Fruit fly (Drosophila melanogaster) whole organism, prepupa: ENCODE data around the gene AdamTS-B.

Experiments used
- Blimp-1 ChIP-seq: fragments of 200-800 bp; sonication (Bioruptor generic); optimal IDR thresholded peaks from 3 replicates; lab custom pipeline; 2017; ENCODE audit warnings: missing biosample characterization, missing genetic modification characterization, mild to moderate bottlenecking, moderate library complexity, missing genetic modification reagents
- CG10631 ChIP-seq: fragments of 200-800 bp; sonication (Bioruptor generic); optimal IDR thresholded peaks from 2 replicates; lab custom pipeline; 2016; ENCODE audit warnings: missing biosample characterization, missing genetic modification characterization
- CG10669 ChIP-seq: fragments of 200-800 bp; sonication (Bioruptor generic); optimal IDR thresholded peaks from 3 replicates; lab custom pipeline; 2018; ENCODE audit warnings: missing biosample characterization, mild to moderate bottlenecking, missing genetic modification characterization, moderate library complexity
- CG11294 ChIP-seq: fragments of 200-800 bp; sonication (Bioruptor generic); IDR thresholded peaks from 2 replicates; pipeline ENCODE4 v1.3.6; 2022; ENCODE audit warnings: missing biosample characterization, missing genetic modification characterization
- CG11902 ChIP-seq: fragments of 200-800 bp; sonication (Bioruptor generic); optimal IDR thresholded peaks from 3 replicates; lab custom pipeline; 2016; ENCODE audit warnings: missing biosample characterization, missing genetic modification characterization
- CG15336 ChIP-seq: fragments of 200-800 bp; sonication (Bioruptor generic); IDR thresholded peaks from 2 replicates; pipeline ENCODE4 v1.3.6; 2022; ENCODE audit warnings: missing biosample characterization, missing genetic modification characterization
- CG1621 ChIP-seq: fragments of 200-800 bp; sonication (Bioruptor generic); optimal IDR thresholded peaks from 3 replicates; lab custom pipeline; 2018; ENCODE audit warnings: missing biosample characterization, mild to moderate bottlenecking, missing genetic modification characterization
- CG16779 ChIP-seq: fragments of 200-800 bp; sonication (Bioruptor generic); optimal IDR thresholded peaks from 3 replicates; lab custom pipeline; 2017; ENCODE audit warnings: missing biosample characterization, mild to moderate bottlenecking, missing genetic modification characterization
- CG3032 ChIP-seq: fragments of 200-800 bp; optimal IDR thresholded peaks from 2 replicates; lab custom pipeline; 2019; ENCODE audit warnings: missing biosample characterization, mild to moderate bottlenecking, missing genetic modification characterization, moderate library complexity
- CG31627 ChIP-seq: fragments of 200-800 bp; sonication (Bioruptor generic); optimal IDR thresholded peaks from 3 replicates; lab custom pipeline; 2016; ENCODE audit warnings: missing biosample characterization, missing genetic modification characterization
- CG32006 ChIP-seq: fragments of 200-800 bp; sonication (Bioruptor generic); optimal IDR thresholded peaks from 3 replicates; lab custom pipeline; 2017; ENCODE audit warnings: missing biosample characterization, mild to moderate bottlenecking, missing genetic modification characterization
- CG3919 ChIP-seq: fragments of 200-800 bp; sonication (Bioruptor generic); optimal IDR thresholded peaks from 3 replicates; lab custom pipeline; 2016; ENCODE audit warnings: missing biosample characterization, missing genetic modification characterization
- CG4318 ChIP-seq: fragments of 200-800 bp; sonication (Bioruptor generic); optimal IDR thresholded peaks from 3 replicates; lab custom pipeline; 2017; ENCODE audit warnings: missing biosample characterization, mild to moderate bottlenecking, missing genetic modification characterization
- CG6163 ChIP-seq: fragments of 200-800 bp; sonication (Bioruptor generic); IDR thresholded peaks from 3 replicates; pipeline ENCODE4 v1.3.6; 2022; ENCODE audit warnings: missing biosample characterization, missing genetic modification characterization
- CG6276 ChIP-seq: fragments of 200-800 bp; sonication (Bioruptor generic); optimal IDR thresholded peaks from 2 replicates; lab custom pipeline; 2017; ENCODE audit warnings: missing biosample characterization, mild to moderate bottlenecking, missing genetic modification characterization
- CG6792 ChIP-seq: fragments of 200-800 bp; sonication (Bioruptor generic); optimal IDR thresholded peaks from 3 replicates; lab custom pipeline; 2016; ENCODE audit warnings: missing biosample characterization, missing genetic modification characterization
- CG6808 ChIP-seq: fragments of 200-800 bp; sonication (Bioruptor generic); optimal IDR thresholded peaks from 3 replicates; lab custom pipeline; 2017; ENCODE audit warnings: missing biosample characterization, missing genetic modification characterization, mild to moderate bottlenecking, moderate library complexity, missing genetic modification reagents
- CG6854 ChIP-seq: fragments of 200-800 bp; sonication (Bioruptor generic); optimal IDR thresholded peaks from 2 replicates; lab custom pipeline; 2017; ENCODE audit warnings: missing biosample characterization, mild to moderate bottlenecking, missing genetic modification characterization
- CG8119 ChIP-seq: fragments of 200-800 bp; sonication (Bioruptor generic); IDR thresholded peaks from 3 replicates; pipeline ENCODE4 v1.3.6; 2022; ENCODE audit warnings: missing biosample characterization, missing genetic modification characterization
- CG8319 ChIP-seq: fragments of 200-800 bp; sonication (Bioruptor generic); optimal IDR thresholded peaks from 3 replicates; lab custom pipeline; 2016; ENCODE audit warnings: missing biosample characterization, missing genetic modification characterization
- CG8632 ChIP-seq: fragments of 200-800 bp; sonication (Bioruptor generic); optimal IDR thresholded peaks from 3 replicates; lab custom pipeline; 2016; ENCODE audit warnings: missing biosample characterization, missing genetic modification characterization
- CG9139 ChIP-seq: fragments of 200-800 bp; sonication (Bioruptor generic); optimal IDR thresholded peaks from 3 replicates; lab custom pipeline; 2017; ENCODE audit warnings: missing biosample characterization, mild to moderate bottlenecking, missing genetic modification characterization
- Eip75B ChIP-seq: fragments of 200-800 bp; sonication (Bioruptor generic); optimal IDR thresholded peaks from 3 replicates; lab custom pipeline; 2016; ENCODE audit warnings: missing biosample characterization, missing genetic modification characterization
- Eip78C ChIP-seq: fragments of 200-800 bp; sonication (Bioruptor generic); peaks from one replicate; lab custom pipeline; 2016; ENCODE audit warnings: missing biosample characterization, missing genetic modification characterization
- Eip93F ChIP-seq: fragments of 200-800 bp; sonication (Bioruptor generic); optimal IDR thresholded peaks from 2 replicates; lab custom pipeline; 2016; ENCODE audit warnings: missing biosample characterization, mild to moderate bottlenecking, missing genetic modification characterization
- Ets21C ChIP-seq: fragments of 200-800 bp; sonication (Bioruptor generic); optimal IDR thresholded peaks from 3 replicates; lab custom pipeline; 2016; ENCODE audit warnings: missing biosample characterization, missing genetic modification characterization
- Ets96B ChIP-seq: fragments of 200-800 bp; optimal IDR thresholded peaks from 2 replicates; lab custom pipeline; 2019; ENCODE audit warnings: missing biosample characterization, mild to moderate bottlenecking, missing genetic modification characterization, moderate library complexity
- Gug ChIP-seq: fragments of 200-800 bp; sonication (Bioruptor generic); IDR thresholded peaks from 2 replicates; pipeline ENCODE4 v1.3.6; 2022; ENCODE audit warnings: missing biosample characterization, missing genetic modification characterization
- Hr38 ChIP-seq: sonication (Bioruptor generic); optimal IDR thresholded peaks from 2 replicates; lab custom pipeline; 2016; ENCODE audit warnings: missing biosample characterization, missing genetic modification characterization
- Hr39 ChIP-seq: fragments of 200-800 bp; sonication (Bioruptor generic); optimal IDR thresholded peaks from 2 replicates; lab custom pipeline; 2016; ENCODE audit warnings: missing biosample characterization, missing genetic modification characterization
- Hr4 ChIP-seq: fragments of 200-800 bp; sonication (Bioruptor generic); optimal IDR thresholded peaks from 3 replicates; lab custom pipeline; 2016; ENCODE audit warnings: missing biosample characterization, missing genetic modification characterization
- Lpt ChIP-seq: fragments of 200-800 bp; sonication (Bioruptor generic); optimal IDR thresholded peaks from 3 replicates; lab custom pipeline; 2016; ENCODE audit warnings: missing biosample characterization, missing genetic modification characterization
- OdsH ChIP-seq: fragments of 200-800 bp; sonication (Bioruptor generic); optimal IDR thresholded peaks from 3 replicates; lab custom pipeline; 2016; ENCODE audit warnings: missing biosample characterization, missing genetic modification characterization
- Sox102F ChIP-seq: fragments of 200-800 bp; sonication (Bioruptor generic); optimal IDR thresholded peaks from 2 replicates; lab custom pipeline; 2016; ENCODE audit warnings: missing biosample characterization, mild to moderate bottlenecking, missing genetic modification characterization
- Sox14 ChIP-seq: fragments of 200-800 bp; sonication (Bioruptor generic); optimal IDR thresholded peaks from 3 replicates; lab custom pipeline; 2016; ENCODE audit warnings: missing biosample characterization, missing genetic modification characterization
- Sox15 ChIP-seq: fragments of 200-800 bp; sonication (Bioruptor generic); optimal IDR thresholded peaks from 3 replicates; lab custom pipeline; 2016; ENCODE audit warnings: missing biosample characterization, missing genetic modification characterization
- achi ChIP-seq: fragments of 200-800 bp; sonication (Bioruptor generic); optimal IDR thresholded peaks from 3 replicates; lab custom pipeline; 2016; ENCODE audit warnings: missing biosample characterization, missing genetic modification characterization
- acj6 ChIP-seq: fragments of 200-800 bp; sonication (Bioruptor generic); optimal IDR thresholded peaks from 3 replicates; lab custom pipeline; 2016; ENCODE audit warnings: missing biosample characterization, missing genetic modification characterization
- dac ChIP-seq: fragments of 200-800 bp; sonication (Bioruptor generic); optimal IDR thresholded peaks from 2 replicates; lab custom pipeline; 2017; ENCODE audit warnings: missing biosample characterization, mild to moderate bottlenecking, missing genetic modification characterization
- dsx ChIP-seq: fragments of 200-800 bp; optimal IDR thresholded peaks from 3 replicates; lab custom pipeline; 2019; ENCODE audit warnings: missing biosample characterization, mild to moderate bottlenecking, missing genetic modification characterization, moderate library complexity; ENCODE audit not compliant: poor library complexity, severe bottlenecking
- eg ChIP-seq: fragments of 200-800 bp; sonication (Bioruptor generic); IDR thresholded peaks from 3 replicates; pipeline ENCODE4 v1.3.6; 2022; ENCODE audit warnings: missing biosample characterization, missing genetic modification characterization
- esn ChIP-seq: fragments of 200-800 bp; sonication (Bioruptor generic); optimal IDR thresholded peaks from 2 replicates; lab custom pipeline; 2016; ENCODE audit warnings: missing biosample characterization, mild to moderate bottlenecking, missing genetic modification characterization, moderate library complexity
- fd85E ChIP-seq: fragments of 200-800 bp; sonication (Bioruptor generic); optimal IDR thresholded peaks from 3 replicates; lab custom pipeline; 2016; ENCODE audit warnings: missing biosample characterization, missing genetic modification characterization
- lz ChIP-seq: fragments of 200-800 bp; sonication (Bioruptor generic); optimal IDR thresholded peaks from 3 replicates; lab custom pipeline; 2016; ENCODE audit warnings: missing biosample characterization, missing genetic modification characterization
- net ChIP-seq: fragments of 200-800 bp; sonication (Bioruptor generic); optimal IDR thresholded peaks from 3 replicates; lab custom pipeline; 2016; ENCODE audit warnings: missing biosample characterization, missing genetic modification characterization
- salr ChIP-seq, 2 experiments: fragments of 200-800 bp; sonication (Bioruptor generic); optimal IDR thresholded peaks; 3 replicates each; lab custom pipeline; 2016 to 2018; ENCODE audit warnings: missing biosample characterization in 2 of 2, missing genetic modification characterization in 2 of 2, mild to moderate bottlenecking in 1 of 2
- spab ChIP-seq: fragments of 200-800 bp; sonication (Bioruptor generic); optimal IDR thresholded peaks from 2 replicates; lab custom pipeline; 2017; ENCODE audit warnings: missing biosample characterization, mild to moderate bottlenecking, missing genetic modification characterization, missing genetic modification reagents
- svp ChIP-seq: fragments of 200-800 bp; sonication (Bioruptor generic); peaks from one replicate; lab custom pipeline; 2016; ENCODE audit warnings: missing biosample characterization, missing genetic modification characterization
- topi ChIP-seq: fragments of 200-800 bp; sonication (Bioruptor generic); optimal IDR thresholded peaks from 3 replicates; lab custom pipeline; 2016; ENCODE audit warnings: missing biosample characterization, missing genetic modification characterization
- vri ChIP-seq: fragments of 200-800 bp; sonication (Bioruptor generic); optimal IDR thresholded peaks from 3 replicates; lab custom pipeline; 2016; ENCODE audit warnings: missing biosample characterization, mild to moderate bottlenecking, missing genetic modification characterization

The AdamTS-B gene

DNA sequence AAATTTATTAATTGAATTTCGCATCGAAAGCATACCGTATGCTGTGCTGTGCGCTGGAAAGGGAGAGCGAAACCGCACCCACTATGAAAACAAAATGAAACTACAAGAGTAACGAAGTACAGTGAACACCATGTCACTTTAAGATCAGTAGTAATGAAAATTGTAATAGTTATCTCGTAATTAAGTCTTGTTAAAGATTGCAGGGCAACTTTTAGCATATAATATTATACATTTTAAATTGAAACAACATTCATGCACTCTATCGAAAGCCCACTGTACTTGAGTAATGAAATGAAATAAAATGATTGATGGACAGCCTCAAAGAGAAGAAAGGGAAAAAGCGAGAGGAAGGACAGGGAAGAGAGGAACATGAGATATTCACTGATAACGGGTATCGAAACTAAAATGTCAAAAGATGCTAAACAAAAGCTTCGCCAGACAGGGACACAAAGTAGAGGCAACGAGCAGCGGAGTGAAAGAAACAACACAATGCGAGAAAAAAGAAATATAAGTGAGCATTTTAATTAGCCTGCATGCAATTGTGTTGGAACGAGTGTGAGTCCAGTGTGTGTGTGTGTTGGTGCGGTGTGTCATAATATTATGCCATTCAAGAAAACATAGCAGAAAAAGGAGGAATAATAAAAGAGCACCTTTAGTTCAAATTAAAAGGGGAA is 37.0 kb downstream of the AdamTS-B start (continued):
- TF ChIP-seq Hr39 (GFP tag; lab: Kevin White, UChicago) = peak; percentile 93
- TF ChIP-seq CG8632 = peak; percentile 90
- peak; percentile 93 for TF ChIP-seq eg (GFP tag; lab: Robert Waterston, UW)
- peak; percentile 92 for TF ChIP-seq Sox102F (GFP tag; lab: Kevin White, UChicago)
- TF ChIP-seq Eip78C (GFP tag; lab: Kevin White, UChicago) = peak; percentile 98
- TF ChIP-seq achi (GFP tag; lab: Kevin White, UChicago) = peak; percentile 89
- peak; percentile 71 for TF ChIP-seq CG16779 (tag; lab: Kevin White, UChicago)
- TF ChIP-seq CG4318 (GFP tag; lab: Kevin White, UChicago) = peak; percentile 71
- TF ChIP-seq CG6276 (GFP tag; lab: Kevin White, UChicago) = peak; percentile 83
- TF ChIP-seq lz = peak; percentile 94
- peak; percentile 89 for TF ChIP-seq Gug (GFP tag; lab: Robert Waterston, UW)
- peak; percentile 94 for TF ChIP-seq OdsH
- TF ChIP-seq Lpt (GFP tag; lab: Kevin White, UChicago) = peak; percentile 78
- TF ChIP-seq CG10631 (GFP tag; lab: Kevin White, UChicago) = peak; percentile 91
- peak; percentile 85 for TF ChIP-seq CG3032 (tag; lab: Kevin White, UChicago)
- peak; percentile 51 for TF ChIP-seq CG9139
- peak; percentile 49 for TF ChIP-seq vri (GFP tag; lab: Kevin White, UChicago)
- peak; percentile 83 for TF ChIP-seq CG10669
- peak; percentile 43 for TF ChIP-seq Blimp-1 (GFP tag; lab: Kevin White, UChicago)
- TF ChIP-seq Hr4 = peak; percentile 92
- TF ChIP-seq CG8119 (GFP tag; lab: Robert Waterston, UW) = peak; percentile 88
- peak; percentile 81 for TF ChIP-seq Ets96B (tag; lab: Kevin White, UChicago)
- TF ChIP-seq CG6163 = peak; percentile 95
- TF ChIP-seq Eip93F (GFP tag; lab: Kevin White, UChicago) = peak; percentile 74
- peak; percentile 89 for TF ChIP-seq topi (GFP tag; lab: Kevin White, UChicago)
- TF ChIP-seq dsx (GFP tag; lab: Kevin White, UChicago) = peak; percentile 88
- TF ChIP-seq CG6808 (GFP tag; lab: Kevin White, UChicago) = peak; percentile 73
- TF ChIP-seq CG1621 = peak; percentile 87
- TF ChIP-seq CG6792 = peak; percentile 94
- TF ChIP-seq CG11902 (GFP tag; lab: Kevin White, UChicago) = peak; percentile 72
- TF ChIP-seq fd85E (GFP tag; lab: Kevin White, UChicago) = peak; percentile 49
- TF ChIP-seq dac (GFP tag; lab: Kevin White, UChicago) = peak; percentile 67
- TF ChIP-seq CG3919 (GFP tag; lab: Kevin White, UChicago) = peak; percentile 84
- peak; percentile 65 for TF ChIP-seq CG8319 (GFP tag; lab: Kevin White, UChicago)
- TF ChIP-seq acj6 (GFP tag; lab: Kevin White, UChicago) = peak; percentile 94
- peak; percentile 94 for TF ChIP-seq CG31627 (GFP tag; lab: Kevin White, UChicago)
- peak; percentile 80 to 82 for TF ChIP-seq salr (GFP tag; optimal IDR thresholded peaks at IDR 0.05; lab: Kevin White, UChicago)

DNA sequence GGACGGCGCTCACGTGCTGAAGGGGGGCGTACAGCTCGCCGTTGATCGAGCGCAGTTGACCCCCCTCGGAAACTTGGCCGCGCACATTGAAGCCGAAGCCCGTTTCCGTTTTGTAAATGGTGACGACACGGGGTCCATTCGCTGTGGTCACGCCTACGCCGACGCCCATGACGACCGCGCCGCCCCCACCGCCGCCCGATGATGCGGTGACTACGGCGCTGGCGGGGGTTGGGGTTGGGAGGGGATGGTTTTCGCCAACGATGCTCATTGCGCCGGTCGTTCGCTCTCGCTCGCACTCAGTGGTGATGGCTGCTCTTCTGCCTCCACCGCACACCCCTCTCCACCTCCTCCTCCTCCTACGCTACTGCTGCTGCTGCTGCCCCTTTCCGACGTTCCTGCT is 38.8 kb downstream of the AdamTS-B start:
- TF ChIP-seq Eip78C (GFP tag; lab: Kevin White, UChicago) (no peak), Hr38 (GFP tag; lab: Kevin White, UChicago) (no peak), Sox15 (peak; percentile 4), CG6792 (peak; percentile 33), Lpt (GFP tag; lab: Kevin White, UChicago) (no peak), svp (GFP tag; lab: Kevin White, UChicago) (no peak), CG8632 (no peak), CG15336 (GFP tag; lab: Robert Waterston, UW) (0 out of 2 replicates have a peak, but pooled peaks have one; percentile 31), Sox14 (peak; percentile 2), spab (GFP tag; lab: Kevin White, UChicago) (no peak), vri (GFP tag; lab: Kevin White, UChicago) (no peak), CG32006 (GFP tag; lab: Kevin White, UChicago) (peak; percentile 34), Blimp-1 (GFP tag; lab: Kevin White, UChicago) (no peak), esn (no peak), net (GFP tag; lab: Kevin White, UChicago) (peak; percentile 29), Ets96B (tag; lab: Kevin White, UChicago) (peak; percentile 24), CG16779 (tag; lab: Kevin White, UChicago) (no peak), Eip75B (GFP tag; lab: Kevin White, UChicago) (peak; percentile 1), CG6163 (peak; percentile 66), CG11294 (GFP tag; lab: Robert Waterston, UW) (no peak), Ets21C (GFP tag; lab: Kevin White, UChicago) (no peak), CG6854 (GFP tag; lab: Kevin White, UChicago) (no peak), CG31627 (GFP tag; lab: Kevin White, UChicago) (peak; percentile 45), CG8319 (GFP tag; lab: Kevin White, UChicago) (no peak)
